Worm (Caenorhabditis elegans) whole organism, early embryonic: ENCODE measurements around the gene ZK1307.9.

Source experiments
- B0310.2 ChIP-seq: sonication (generic microtip); optimal IDR thresholded peaks from 2 replicates; lab custom pipeline; 2016; ENCODE audit warnings: mild to moderate bottlenecking, missing genetic modification characterization, missing compliant biosample characterization
- F13C5.2 ChIP-seq: sonication (generic microtip); optimal IDR thresholded peaks from 2 replicates; lab custom pipeline; 2017; ENCODE audit warnings: mild to moderate bottlenecking, missing genetic modification characterization, inconsistent platforms, missing compliant biosample characterization
- aly-1 ChIP-seq: sonication (generic microtip); optimal IDR thresholded peaks from 2 replicates; lab custom pipeline; 2016; ENCODE audit warnings: missing genetic modification characterization, missing compliant biosample characterization
- ama-1 ChIP-seq: fragments of 150-350 bp; optimal IDR thresholded peaks from 2 replicates; lab custom pipeline; 2014
- ceh-13 ChIP-seq: fragments of 200-800 bp; sonication (Bioruptor generic); optimal IDR thresholded peaks from 2 replicates; lab custom pipeline; 2018; ENCODE audit warnings: mild to moderate bottlenecking, missing genetic modification characterization, missing compliant biosample characterization
- ceh-36 ChIP-seq: sonication (generic microtip); optimal IDR thresholded peaks from 2 replicates; lab custom pipeline; 2016; ENCODE audit warnings: missing genetic modification characterization, inconsistent platforms, missing compliant biosample characterization
- ets-7 ChIP-seq: sonication (generic microtip); optimal IDR thresholded peaks from 2 replicates; lab custom pipeline; 2016; ENCODE audit warnings: missing genotype, missing genetic modification characterization, missing compliant biosample characterization
- flt-1 ChIP-seq: fragments of 200-800 bp; sonication (Bioruptor generic); IDR thresholded peaks from 2 replicates; pipeline ENCODE4 v1.3.6; 2022; ENCODE audit warnings: missing genetic modification characterization, missing compliant biosample characterization
- hmbx-1 ChIP-seq: sonication (generic microtip); optimal IDR thresholded peaks from 2 replicates; lab custom pipeline; 2016; ENCODE audit warnings: mild to moderate bottlenecking, missing genetic modification characterization, missing compliant biosample characterization
- hmg-4 ChIP-seq: fragments of 200-800 bp; sonication (Bioruptor generic); optimal IDR thresholded peaks from 2 replicates; lab custom pipeline; 2018; ENCODE audit warnings: mild to moderate bottlenecking, missing genetic modification characterization, missing compliant biosample characterization
- hnd-1 ChIP-seq: sonication (generic microtip); optimal IDR thresholded peaks from 2 replicates; lab custom pipeline; 2016; ENCODE audit warnings: missing genetic modification characterization, missing compliant biosample characterization
- pes-1 ChIP-seq: fragments of 200-800 bp; sonication (Bioruptor generic); IDR thresholded peaks from 2 replicates; pipeline ENCODE4 v1.3.6; 2022; ENCODE audit warnings: missing genetic modification reagents, missing genetic modification characterization, missing compliant biosample characterization
- scrt-1 ChIP-seq: fragments of 200-800 bp; sonication (Bioruptor generic); IDR thresholded peaks from 2 replicates; pipeline ENCODE4 v1.3.6; 2022; ENCODE audit warnings: missing genetic modification characterization, missing compliant biosample characterization
- sea-1 ChIP-seq: fragments of 200-800 bp; sonication (Bioruptor generic); conservative IDR thresholded peaks from 2 replicates; pipeline ENCODE4 v1.3.6; 2022; ENCODE audit warnings: missing genetic modification characterization, missing compliant biosample characterization
- tbx-11 ChIP-seq: fragments of 200-800 bp; sonication (Bioruptor generic); IDR thresholded peaks from 2 replicates; pipeline ENCODE4 v1.3.6; 2022; ENCODE audit warnings: missing genetic modification characterization, missing compliant biosample characterization
- tbx-37 ChIP-seq: fragments of 200-800 bp; sonication (Bioruptor generic); conservative IDR thresholded peaks from 2 replicates; pipeline ENCODE4 v1.3.6; 2022; ENCODE audit warnings: missing genetic modification reagents, missing genetic modification characterization, missing compliant biosample characterization
- tra-4 ChIP-seq: sonication (generic microtip); optimal IDR thresholded peaks from 2 replicates; lab custom pipeline; 2017; ENCODE audit warnings: missing genetic modification characterization, missing compliant biosample characterization

ZK1307.9 gene

ce11 chrII:9614728-9615127, 34.6 kb upstream of the ZK1307.9 start, which contains the start of gene hlh-6:
Gene hlh-6 (minus strand): TSS chrII:9614828.
- TF ChIP-seq tbx-37 (GFP tag; lab: Robert Waterston, UW) (no peak), ceh-13 (GFP tag; lab: Kevin White, UChicago) (no peak), tbx-11 (GFP tag; lab: Robert Waterston, UW) (no peak), flt-1 (GFP tag; lab: Robert Waterston, UW) (no peak), hmbx-1 (no peak), sea-1 (GFP tag; lab: Robert Waterston, UW) (no peak), F13C5.2 (tag; lab: Kevin White, UChicago) (no peak)

DNA sequence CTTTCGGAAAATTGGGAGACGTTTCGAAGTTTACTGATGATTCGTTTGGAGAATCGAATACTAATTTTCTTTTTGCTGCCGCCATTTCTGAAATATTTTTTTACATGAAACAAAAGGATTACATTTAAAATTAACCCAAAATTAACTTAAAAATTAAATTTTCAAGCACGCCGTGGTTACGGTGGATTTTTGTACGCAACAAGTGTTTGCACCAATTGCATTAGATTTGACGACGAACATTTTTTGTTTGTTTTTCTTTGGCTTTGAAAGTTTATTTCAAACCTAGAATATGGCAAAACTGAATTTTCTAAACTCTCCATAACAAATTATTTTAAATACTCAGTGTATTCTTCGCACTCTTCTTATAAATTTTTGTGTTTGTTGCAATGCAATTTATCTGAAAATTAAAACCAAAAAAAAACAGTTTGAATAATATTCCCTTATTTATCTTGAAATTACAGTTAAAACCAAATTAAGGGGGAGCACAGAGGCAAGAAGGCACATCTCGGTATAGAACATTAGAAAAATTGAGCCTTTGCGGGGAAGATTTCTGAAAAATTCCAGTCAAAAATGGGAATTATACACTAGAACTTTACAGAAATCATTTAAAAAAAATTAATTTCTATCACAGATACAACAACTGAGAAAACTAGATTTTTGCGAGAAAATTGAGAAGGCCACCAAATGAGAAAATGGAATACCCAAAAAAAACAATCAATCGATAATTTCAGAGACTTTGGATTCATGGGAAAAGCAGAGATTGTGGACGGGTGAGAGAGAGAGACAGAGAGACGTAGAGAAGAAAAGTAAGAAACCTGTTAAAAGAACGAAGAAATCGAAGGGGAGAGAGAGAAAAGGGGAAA, 32.0 kb upstream of the ZK1307.9 start, which contains the start of gene hal-3:
TSS of gene hal-3 (minus strand) at position 87 of the 863 bp plus-strand sequence.
- TF ChIP-seq scrt-1 (GFP tag; lab: Robert Waterston, UW) (no peak), tra-4 (tag; lab: Kevin White, UChicago) (no peak), aly-1 (tag; lab: Kevin White, UChicago) (no peak), ceh-36 (no peak), tbx-37 (GFP tag; lab: Robert Waterston, UW) (no peak), F13C5.2 (tag; lab: Kevin White, UChicago) (no peak), ceh-13 (GFP tag; lab: Kevin White, UChicago) (no peak), sea-1 (GFP tag; lab: Robert Waterston, UW) (no peak), hmbx-1 (no peak), hmg-4 (no peak), pes-1 (GFP tag; lab: Robert Waterston, UW) (no peak), ama-1 (no peak), hnd-1 (no peak), ets-7 (tag; lab: Kevin White, UChicago) (no peak), flt-1 (GFP tag; lab: Robert Waterston, UW) (no peak)

DNA sequence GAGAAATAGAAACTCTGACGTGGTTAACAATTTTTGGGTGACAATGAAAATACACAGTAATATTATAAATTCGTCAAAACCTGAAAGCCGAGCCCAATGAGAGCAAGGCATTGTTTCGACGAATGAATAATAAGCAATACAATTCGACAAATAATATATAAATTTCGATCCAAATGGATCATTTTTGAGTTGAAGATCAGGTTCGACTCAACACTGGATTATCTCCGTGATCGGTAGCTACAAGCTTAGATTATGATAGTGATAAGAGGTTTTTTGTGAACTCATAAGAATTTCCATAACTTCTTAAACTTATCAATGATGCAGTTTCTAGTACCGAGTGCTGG, 31.4 kb upstream of the ZK1307.9 start:
- TF ChIP-seq pes-1 (GFP tag; lab: Robert Waterston, UW) (no peak), F13C5.2 (tag; lab: Kevin White, UChicago) (no peak), hnd-1 (no peak), ets-7 (tag; lab: Kevin White, UChicago) (no peak), hmbx-1 (no peak), hmg-4 (no peak), flt-1 (GFP tag; lab: Robert Waterston, UW) (no peak), tbx-11 (GFP tag; lab: Robert Waterston, UW) (no peak), ama-1 (no peak), sea-1 (GFP tag; lab: Robert Waterston, UW) (no peak), tra-4 (tag; lab: Kevin White, UChicago) (no peak), tbx-37 (GFP tag; lab: Robert Waterston, UW) (no peak), aly-1 (tag; lab: Kevin White, UChicago) (no peak), scrt-1 (GFP tag; lab: Robert Waterston, UW) (no peak), ceh-36 (no peak), ceh-13 (GFP tag; lab: Kevin White, UChicago) (no peak), B0310.2 (tag; lab: Kevin White, UChicago) (no peak)

ce11 chrII:9618759-9619158, 30.5 kb upstream of the ZK1307.9 start:
- TF ChIP-seq hmbx-1 (no peak), hmg-4 (no peak), ets-7 (tag; lab: Kevin White, UChicago) (no peak), tbx-37 (GFP tag; lab: Robert Waterston, UW) (no peak), pes-1 (GFP tag; lab: Robert Waterston, UW) (no peak), tbx-11 (GFP tag; lab: Robert Waterston, UW) (no peak), flt-1 (GFP tag; lab: Robert Waterston, UW) (no peak), B0310.2 (tag; lab: Kevin White, UChicago) (no peak), ceh-13 (GFP tag; lab: Kevin White, UChicago) (no peak), ama-1 (no peak)

DNA sequence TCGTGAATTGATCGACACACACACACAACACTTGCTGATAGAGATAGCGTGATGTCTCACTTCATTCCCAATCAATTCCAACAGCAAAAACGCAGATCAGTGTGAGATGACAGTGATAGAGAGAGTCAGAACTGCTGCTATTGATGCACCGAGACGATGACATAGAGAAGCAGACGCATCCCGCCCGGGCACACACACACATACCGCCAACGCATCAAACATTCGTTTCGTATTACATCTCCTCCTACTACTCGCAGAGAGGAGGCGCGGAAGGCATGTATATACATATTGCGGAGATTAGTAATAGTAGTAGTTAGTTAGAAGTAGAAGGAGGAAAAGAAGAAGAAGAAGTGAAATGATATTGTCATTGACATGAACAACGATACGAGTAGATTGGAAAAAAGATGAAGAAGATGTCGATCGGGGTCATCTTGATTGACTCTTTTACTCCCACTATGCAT, 29.9 kb upstream of the ZK1307.9 start:
- TF ChIP-seq ama-1 (no peak), hnd-1 (no peak), tbx-11 (GFP tag; lab: Robert Waterston, UW) (no peak), scrt-1 (GFP tag; lab: Robert Waterston, UW) (no peak), ceh-13 (GFP tag; lab: Kevin White, UChicago) (no peak), aly-1 (tag; lab: Kevin White, UChicago) (no peak), pes-1 (GFP tag; lab: Robert Waterston, UW) (no peak), hmg-4 (no peak), ets-7 (tag; lab: Kevin White, UChicago) (no peak)

DNA sequence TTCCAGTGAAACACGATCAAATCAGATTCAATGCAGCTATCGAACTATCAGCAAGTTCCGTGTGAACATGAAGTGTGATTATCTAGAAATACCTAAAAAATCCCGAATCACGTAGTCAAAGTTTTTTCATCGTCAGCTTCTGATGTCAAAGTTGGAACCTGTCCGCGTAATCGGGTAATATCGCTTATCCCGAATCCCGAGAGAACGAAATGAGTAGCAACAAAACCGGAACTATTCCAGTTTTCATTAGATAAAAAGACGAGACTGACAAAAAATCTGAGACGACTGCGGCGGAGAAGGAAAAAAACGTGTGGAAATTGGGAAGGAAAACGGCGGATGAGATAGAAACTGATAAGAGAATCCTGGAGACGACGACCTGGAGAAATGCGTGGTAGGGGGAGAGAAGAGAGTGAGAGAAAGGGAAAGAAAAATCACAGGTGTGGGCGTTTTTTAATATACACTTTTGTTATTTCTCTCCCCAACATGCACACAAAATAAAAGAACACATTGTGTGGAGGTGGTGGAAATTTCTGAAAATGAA, 29.2 kb upstream of the ZK1307.9 start:
- TF ChIP-seq F13C5.2 (tag; lab: Kevin White, UChicago) (no peak), ama-1 (no peak), hnd-1 (no peak), flt-1 (GFP tag; lab: Robert Waterston, UW) (no peak), aly-1 (tag; lab: Kevin White, UChicago) (no peak), tbx-37 (GFP tag; lab: Robert Waterston, UW) (no peak), scrt-1 (GFP tag; lab: Robert Waterston, UW) (no peak), tra-4 (tag; lab: Kevin White, UChicago) (no peak), hmg-4 (peak; percentile 11)

DNA sequence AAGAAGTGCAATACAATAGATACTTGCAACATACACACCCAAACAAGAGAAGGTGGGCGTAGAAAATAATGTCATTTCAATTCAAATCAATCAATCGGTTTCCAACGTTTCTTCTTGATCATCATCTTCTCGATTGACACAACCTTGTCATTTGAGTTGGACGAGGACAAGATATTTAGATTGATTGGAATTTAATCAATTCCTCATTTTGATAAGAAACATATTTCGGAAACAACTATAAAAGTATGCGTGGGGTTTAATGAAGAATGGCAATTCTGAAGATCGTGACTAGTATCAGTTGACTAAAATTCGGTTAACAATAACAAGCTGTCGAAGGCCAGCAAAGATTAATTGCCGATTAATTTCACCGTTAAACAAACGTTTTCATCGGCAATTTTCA, 28.7 kb upstream of the ZK1307.9 start:
- TF ChIP-seq sea-1 (GFP tag; lab: Robert Waterston, UW) (no peak), ets-7 (tag; lab: Kevin White, UChicago) (no peak), B0310.2 (tag; lab: Kevin White, UChicago) (no peak), hnd-1 (no peak), ceh-13 (GFP tag; lab: Kevin White, UChicago) (no peak), tra-4 (tag; lab: Kevin White, UChicago) (no peak), hmbx-1 (no peak), F13C5.2 (tag; lab: Kevin White, UChicago) (no peak), pes-1 (GFP tag; lab: Robert Waterston, UW) (no peak), tbx-37 (GFP tag; lab: Robert Waterston, UW) (no peak), ceh-36 (no peak), hmg-4 (no peak), scrt-1 (GFP tag; lab: Robert Waterston, UW) (no peak), ama-1 (no peak), flt-1 (GFP tag; lab: Robert Waterston, UW) (no peak), tbx-11 (GFP tag; lab: Robert Waterston, UW) (no peak), aly-1 (tag; lab: Kevin White, UChicago) (no peak)
